Worm (Caenorhabditis elegans): ENCODE data around the gene gtr-1.

- TF ChIP-seq nhr-11 (tag; optimal IDR thresholded peaks at IDR 0.05) (no peak), nhr-12 (tag; optimal IDR thresholded peaks at IDR 0.05) (no peak), ztf-11 (tag; optimal IDR thresholded peaks at IDR 0.05) (no peak), unc-39 (tag; optimal IDR thresholded peaks at IDR 0.05) (no peak)
These were observed 9.7 kb downstream of the gtr-1 start for ce11 chrX:812264-812663.
